Fruit fly (Drosophila melanogaster) whole organism, embryonic: ENCODE data around the gene Fife.

ENCODE experiments used
- ATbp ChIP-seq: fragments of 200-800 bp; sonication (Bioruptor generic); optimal IDR thresholded peaks from 2 replicates; lab custom pipeline; 2017; ENCODE audit warnings: missing biosample characterization, mild to moderate bottlenecking, missing genetic modification characterization, missing genetic modification reagents
- Asciz ChIP-seq: fragments of 200-800 bp; sonication (Bioruptor generic); optimal IDR thresholded peaks from 2 replicates; lab custom pipeline; 2017; ENCODE audit warnings: missing biosample characterization, mild to moderate bottlenecking, missing genetic modification characterization, missing genetic modification reagents
- CG10366 ChIP-seq: fragments of 200-800 bp; sonication (Bioruptor generic); IDR thresholded peaks from 2 replicates; pipeline ENCODE4 v1.3.6; 2022; ENCODE audit warnings: missing biosample characterization, missing genetic modification characterization
- CG11085 ChIP-seq: fragments of 200-800 bp; sonication (Bioruptor generic); IDR thresholded peaks from 2 replicates; pipeline ENCODE4 v1.3.6; 2022; ENCODE audit warnings: missing biosample characterization, missing genetic modification characterization
- CG12071 ChIP-seq: fragments of 200-800 bp; sonication (Bioruptor generic); optimal IDR thresholded peaks from 3 replicates; lab custom pipeline; 2018; ENCODE audit warnings: missing biosample characterization, mild to moderate bottlenecking, missing genetic modification characterization
- CG12744 ChIP-seq: fragments of 200-800 bp; sonication (Bioruptor generic); optimal IDR thresholded peaks from 2 replicates; lab custom pipeline; 2016; ENCODE audit warnings: missing biosample characterization, missing genetic modification characterization
- CG12769 ChIP-seq: fragments of 200-800 bp; sonication (Bioruptor generic); optimal IDR thresholded peaks from 2 replicates; lab custom pipeline; 2019; ENCODE audit warnings: missing biosample characterization, mild to moderate bottlenecking, missing genetic modification characterization, moderate library complexity
- CG13894 ChIP-seq: fragments of 200-800 bp; sonication (Bioruptor generic); optimal IDR thresholded peaks from 3 replicates; lab custom pipeline; 2018; ENCODE audit warnings: missing biosample characterization, mild to moderate bottlenecking, missing genetic modification characterization, moderate library complexity
- CG18011 ChIP-seq: fragments of 200-800 bp; sonication (Bioruptor generic); optimal IDR thresholded peaks from 2 replicates; lab custom pipeline; 2017; ENCODE audit warnings: missing biosample characterization, missing genetic modification characterization, mild to moderate bottlenecking, moderate library complexity, missing genotype
- CG2116 ChIP-seq: fragments of 200-800 bp; sonication (Bioruptor generic); optimal IDR thresholded peaks from 3 replicates; lab custom pipeline; 2018; ENCODE audit warnings: missing biosample characterization, mild to moderate bottlenecking, missing genetic modification characterization
- CG2202 ChIP-seq: fragments of 200-800 bp; sonication (Bioruptor generic); optimal IDR thresholded peaks from 2 replicates; lab custom pipeline; 2018; ENCODE audit warnings: missing biosample characterization, mild to moderate bottlenecking, missing genetic modification characterization
- CG2889 ChIP-seq: fragments of 200-800 bp; sonication (Bioruptor generic); IDR thresholded peaks from 3 replicates; pipeline ENCODE4 v1.3.6; 2022; ENCODE audit warnings: missing biosample characterization, missing genetic modification characterization
- CG3838 ChIP-seq: fragments of 200-800 bp; sonication (Bioruptor generic); optimal IDR thresholded peaks from 3 replicates; lab custom pipeline; 2016; ENCODE audit warnings: missing biosample characterization, missing genetic modification characterization
- CG4820 ChIP-seq: fragments of 200-800 bp; sonication (Bioruptor generic); optimal IDR thresholded peaks from 3 replicates; lab custom pipeline; 2016; ENCODE audit warnings: missing biosample characterization, missing genetic modification characterization
- CG6654 ChIP-seq: fragments of 200-800 bp; sonication (Bioruptor generic); optimal IDR thresholded peaks from 2 replicates; lab custom pipeline; 2017; ENCODE audit warnings: missing biosample characterization, mild to moderate bottlenecking, missing genetic modification characterization
- CG7987 ChIP-seq: fragments of 200-800 bp; sonication (Bioruptor generic); optimal IDR thresholded peaks from 2 replicates; lab custom pipeline; 2018; ENCODE audit warnings: missing biosample characterization, mild to moderate bottlenecking, missing genetic modification characterization, moderate library complexity
- CG8281 ChIP-seq: fragments of 200-800 bp; sonication (Bioruptor generic); optimal IDR thresholded peaks from 2 replicates; lab custom pipeline; 2018; ENCODE audit warnings: missing biosample characterization, mild to moderate bottlenecking, missing genetic modification characterization, moderate library complexity
- CG9817 ChIP-seq: fragments of 200-800 bp; sonication (Bioruptor generic); optimal IDR thresholded peaks from 2 replicates; lab custom pipeline; 2018; ENCODE audit warnings: missing biosample characterization, mild to moderate bottlenecking, missing genetic modification characterization, moderate library complexity
- CTCF ChIP-seq: fragments of 200-800 bp; sonication (Bioruptor generic); optimal IDR thresholded peaks from 2 replicates; lab custom pipeline; 2017; ENCODE audit warnings: missing biosample characterization, mild to moderate bottlenecking, missing genetic modification characterization, moderate library complexity
- Dip2 ChIP-seq: fragments of 200-800 bp; sonication (Bioruptor generic); IDR thresholded peaks from 2 replicates; pipeline ENCODE4 v1.3.6; 2022; ENCODE audit warnings: missing biosample characterization, missing genetic modification characterization
- Dll ChIP-seq: fragments of 200-800 bp; sonication (Bioruptor generic); IDR thresholded peaks from 4 replicates; pipeline ENCODE4 v1.3.6; 2022; ENCODE audit warnings: missing biosample characterization, missing genetic modification characterization; ENCODE audit not compliant: partially characterized antibody
- Drgx ChIP-seq: fragments of 200-800 bp; sonication (Bioruptor generic); IDR thresholded peaks from 2 replicates; pipeline ENCODE4 v1.3.6; 2022; ENCODE audit warnings: missing biosample characterization, missing genetic modification characterization
- Ets65A ChIP-seq: fragments of 200-800 bp; sonication (Bioruptor generic); peaks from one replicate; lab custom pipeline; 2016; ENCODE audit warnings: missing biosample characterization, missing genetic modification characterization
- Gsc ChIP-seq: fragments of 200-800 bp; sonication (Bioruptor generic); IDR thresholded peaks from 2 replicates; pipeline ENCODE4 v1.3.6; 2022; ENCODE audit warnings: missing biosample characterization, missing genetic modification characterization
- HLH3B ChIP-seq: fragments of 200-800 bp; sonication (Bioruptor generic); IDR thresholded peaks from 2 replicates; pipeline ENCODE4 v1.3.6; 2022; ENCODE audit warnings: missing biosample characterization, missing genetic modification characterization
- HLH54F ChIP-seq: fragments of 200-800 bp; sonication (Bioruptor generic); optimal IDR thresholded peaks from 3 replicates; lab custom pipeline; 2016; ENCODE audit warnings: missing biosample characterization, missing genetic modification characterization
- Hsf ChIP-seq: fragments of 200-800 bp; sonication (Bioruptor generic); optimal IDR thresholded peaks from 3 replicates; lab custom pipeline; 2016; ENCODE audit warnings: missing biosample characterization, missing genetic modification characterization
- MBD-R2 ChIP-seq: fragments of 200-800 bp; sonication (Bioruptor generic); IDR thresholded peaks from 2 replicates; pipeline ENCODE4 v1.3.6; 2022; ENCODE audit warnings: missing biosample characterization, missing genetic modification characterization
- Meics ChIP-seq: fragments of 200-800 bp; sonication (Bioruptor generic); optimal IDR thresholded peaks from 2 replicates; lab custom pipeline; 2017; ENCODE audit warnings: missing biosample characterization, mild to moderate bottlenecking, missing genetic modification characterization
- Sox100B ChIP-seq: fragments of 200-800 bp; sonication (Bioruptor generic); optimal IDR thresholded peaks from 3 replicates; lab custom pipeline; 2018; ENCODE audit warnings: missing biosample characterization, mild to moderate bottlenecking, missing genetic modification characterization
- TFAM ChIP-seq: fragments of 200-800 bp; sonication (Bioruptor generic); optimal IDR thresholded peaks from 2 replicates; lab custom pipeline; 2017; ENCODE audit warnings: missing biosample characterization, missing genetic modification characterization, inconsistent platforms
- ci ChIP-seq: fragments of 200-800 bp; sonication (Bioruptor generic); IDR thresholded peaks from 3 replicates; pipeline ENCODE4 v1.3.6; 2022; ENCODE audit warnings: missing biosample characterization, missing genetic modification characterization
- croc ChIP-seq: fragments of 200-800 bp; sonication (Bioruptor generic); conservative IDR thresholded peaks from 3 replicates; pipeline ENCODE4 v1.3.6; 2022; ENCODE audit warnings: missing biosample characterization, missing genetic modification characterization
- crp ChIP-seq, 2 experiments: fragments of 200-800 bp; sonication (Bioruptor generic); optimal IDR thresholded peaks; 2 replicates in 1 of 2; 3 replicates in 1 of 2; lab custom pipeline; 2017; ENCODE audit warnings: missing biosample characterization in 2 of 2, missing genetic modification characterization in 2 of 2, mild to moderate bottlenecking in 1 of 2, moderate library complexity in 1 of 2
- dysf ChIP-seq: fragments of 200-800 bp; sonication (Bioruptor generic); IDR thresholded peaks from 3 replicates; pipeline ENCODE4 v1.3.6; 2022; ENCODE audit warnings: missing biosample characterization, missing genetic modification characterization
- ftz-f1 ChIP-seq: fragments of 200-800 bp; sonication (Bioruptor generic); optimal IDR thresholded peaks from 2 replicates; lab custom pipeline; 2016; ENCODE audit warnings: missing biosample characterization, missing genetic modification characterization
- hkb ChIP-seq, 2 experiments: fragments of 200-800 bp in 1 of 2; fragments of >200 bp in 1 of 2; sonication (Bioruptor generic) in 1 of 2; IDR thresholded peaks in 1 of 2; optimal IDR thresholded peaks in 1 of 2; 2 replicates each; pipeline versions ENCODE4 v1.3.6 to Lab custom; 2017 to 2022; ENCODE audit warnings: missing biosample characterization in 1 of 2, missing genetic modification characterization in 1 of 2
- lilli ChIP-seq: fragments of 200-800 bp; sonication (Bioruptor generic); optimal IDR thresholded peaks from 3 replicates; lab custom pipeline; 2016; ENCODE audit warnings: missing biosample characterization, missing genetic modification characterization
- nau ChIP-seq: fragments of 200-800 bp; sonication (Bioruptor generic); optimal IDR thresholded peaks from 3 replicates; lab custom pipeline; 2017; ENCODE audit warnings: missing biosample characterization, mild to moderate bottlenecking, missing genetic modification characterization, missing genetic modification reagents
- pfk ChIP-seq: fragments of 200-800 bp; sonication (Bioruptor generic); optimal IDR thresholded peaks from 2 replicates; lab custom pipeline; 2018; ENCODE audit warnings: missing biosample characterization, mild to moderate bottlenecking, missing genetic modification characterization, moderate library complexity
- pnt ChIP-seq: fragments of 200-800 bp; sonication (Bioruptor generic); optimal IDR thresholded peaks from 3 replicates; lab custom pipeline; 2016; ENCODE audit warnings: missing biosample characterization, missing genetic modification characterization
- sd ChIP-seq: fragments of 200-800 bp; sonication (Bioruptor generic); optimal IDR thresholded peaks from 3 replicates; lab custom pipeline; 2018; ENCODE audit warnings: missing biosample characterization, mild to moderate bottlenecking, missing genetic modification characterization, moderate library complexity
- sens ChIP-seq: fragments of 200-800 bp; sonication (Bioruptor generic); peaks from one replicate; lab custom pipeline; 2016; ENCODE audit warnings: missing biosample characterization, missing genetic modification characterization
- stc ChIP-seq: fragments of 200-800 bp; sonication (Bioruptor generic); IDR thresholded peaks from 2 replicates; pipeline ENCODE4 v1.3.6; 2022; ENCODE audit warnings: missing biosample characterization, missing genetic modification characterization
- twi ChIP-seq: fragments of 200-800 bp; optimal IDR thresholded peaks from 2 replicates; lab custom pipeline; 2019; ENCODE audit warnings: missing biosample characterization, mild to moderate bottlenecking, missing genetic modification characterization, moderate library complexity
- unc-4 ChIP-seq: fragments of 200-800 bp; sonication (Bioruptor generic); IDR thresholded peaks from 2 replicates; pipeline ENCODE4 v1.3.6; 2022; ENCODE audit warnings: missing biosample characterization, missing genetic modification characterization; ENCODE audit not compliant: partially characterized antibody
- z ChIP-seq: fragments of 200-800 bp; sonication (Bioruptor generic); IDR thresholded peaks from 3 replicates; pipeline ENCODE4 v1.3.6; 2022; ENCODE audit warnings: missing biosample characterization, missing genetic modification characterization

Gene Fife

dm6 chr3L:2745698-2746410, 34.4 kb upstream of the Fife start (continued):
- no peak for TF ChIP-seq Dll (GFP tag; lab: Robert Waterston, UW)
- TF ChIP-seq dysf = peak; percentile 35; the same call in 1 of the 3 replicates
- no peak for TF ChIP-seq CG9817 (tag; lab: Kevin White, UChicago)
- TF ChIP-seq ci (GFP tag; lab: Robert Waterston, UW) = peak; percentile 32; the same call in 1 of the 3 replicates
- no peak for TF ChIP-seq unc-4
- TF ChIP-seq HLH54F (GFP tag; lab: Kevin White, UChicago) = no peak
- no peak for TF ChIP-seq Gsc (GFP tag; lab: Robert Waterston, UW)
- TF ChIP-seq CG2116 (GFP tag; lab: Kevin White, UChicago) = no peak
- TF ChIP-seq CG12071 (GFP tag; lab: Kevin White, UChicago) = peak; percentile 28
- TF ChIP-seq twi (tag; lab: Kevin White, UChicago) = no peak
- no peak for TF ChIP-seq crp (GFP tag; optimal IDR thresholded peaks at IDR 0.05; lab: Kevin White, UChicago)
- no peak for TF ChIP-seq pfk
- no peak for TF ChIP-seq ftz-f1 (GFP tag; lab: Kevin White, UChicago)
- no peak for TF ChIP-seq Hsf (GFP tag; lab: Kevin White, UChicago)
- TF ChIP-seq CG6654 (GFP tag; lab: Kevin White, UChicago) = no peak
- TF ChIP-seq sens (GFP tag; lab: Kevin White, UChicago) = peak; percentile 25
- TF ChIP-seq lilli (GFP tag; lab: Kevin White, UChicago) = no peak
- TF ChIP-seq ATbp (GFP tag; lab: Kevin White, UChicago) = no peak
- no peak for TF ChIP-seq CG12744 (GFP tag; lab: Kevin White, UChicago)
- TF ChIP-seq CG11085 = no peak
- TF ChIP-seq, all 482 proteins: peak for 28

- TF ChIP-seq stc (GFP tag; lab: Robert Waterston, UW) (0 out of 2 replicates have a peak, but pooled peaks have one; percentile 14), nau (peak; percentile 77), sd (tag; lab: Kevin White, UChicago) (peak; percentile 91), CG12769 (tag; lab: Kevin White, UChicago) (peak; percentile 66), CG18011 (no peak), MBD-R2 (GFP tag; lab: Robert Waterston, UW) (no peak)
These were observed 33.5 kb upstream of the Fife start for dm6 chr3L:2744963-2745362.

dm6 chr3L:2743755-2744154, 32.3 kb upstream of the Fife start:
- peak; percentile 24; the same call in 1 of the 2 replicates for TF ChIP-seq Dip2 (GFP tag; lab: Robert Waterston, UW)
- peak; percentile 19 for TF ChIP-seq Ets65A
- peak; percentile 1 for TF ChIP-seq sd (tag; lab: Kevin White, UChicago)
- TF ChIP-seq CTCF = peak; percentile 82
- no peak for TF ChIP-seq Drgx (GFP tag; lab: Robert Waterston, UW)
- TF ChIP-seq CG2202 (tag; lab: Kevin White, UChicago) = no peak

- no peak for TF ChIP-seq CG4820 (GFP tag; lab: Kevin White, UChicago)
- TF ChIP-seq TFAM (GFP tag; lab: Kevin White, UChicago) = no peak
- no peak for TF ChIP-seq CG10366 (GFP tag; lab: Robert Waterston, UW)
- TF ChIP-seq Meics (GFP tag; lab: Kevin White, UChicago) = no peak
- no peak for TF ChIP-seq CG8281 (tag; lab: Kevin White, UChicago)
- TF ChIP-seq HLH3B (GFP tag; lab: Robert Waterston, UW) = no peak
- no peak for TF ChIP-seq CG3838 (GFP tag; lab: Kevin White, UChicago)
- no peak for TF ChIP-seq CG13894 (tag; lab: Kevin White, UChicago)
- no peak for TF ChIP-seq z
- no peak for TF ChIP-seq Sox100B (GFP tag; lab: Kevin White, UChicago)
- no peak for TF ChIP-seq hkb (optimal IDR thresholded peaks at IDR 0.05; lab: Kevin White, UChicago)
- TF ChIP-seq hkb (GFP tag; IDR thresholded peaks at IDR 0.05; lab: Robert Waterston, UW) = no peak
- no peak for TF ChIP-seq pnt (GFP tag; lab: Kevin White, UChicago)
- TF ChIP-seq croc (GFP tag; lab: Robert Waterston, UW) = no peak
- no peak for TF ChIP-seq CG2889 (GFP tag; lab: Robert Waterston, UW)
- no peak for TF ChIP-seq Asciz
- TF ChIP-seq CG7987 (GFP tag; lab: Kevin White, UChicago) = no peak
These were observed 28.0 kb upstream of the Fife start, which contains the start of gene Acp62F for dm6 chr3L:2739450-2739849. Acp62F (plus strand) TSS chr3L:2739750.
